Fruit fly (Drosophila melanogaster): ENCODE results near the gene CG31391.
A peak's percentile ranks its signal among the peaks of the same experiment; 100 is the strongest.

Gene CG31391

DNA sequence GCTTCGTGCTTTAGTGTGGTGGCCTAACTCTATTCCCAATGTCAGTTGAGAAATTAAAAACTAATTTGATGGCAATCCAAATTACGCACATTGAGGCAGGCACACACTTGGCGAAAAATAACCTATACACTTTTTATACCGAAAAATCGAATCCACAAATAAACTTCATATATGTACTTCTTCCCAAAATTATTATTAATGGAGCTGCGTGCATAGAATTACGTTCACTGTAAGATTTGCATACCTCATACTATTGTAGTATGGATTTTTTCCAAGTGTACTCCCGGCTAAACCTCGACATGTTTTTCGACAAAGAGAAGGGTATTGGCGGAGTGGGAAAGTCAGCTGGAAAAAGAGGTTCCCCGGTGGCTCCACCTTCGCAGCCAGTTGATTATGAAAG lies 20.6 kb downstream of the CG31391 start (continued):
- TF ChIP-seq CG17328 (GFP tag; IDR thresholded peaks at IDR 0.05) (peak; percentile 60), CG6813 (GFP tag; optimal IDR thresholded peaks at IDR 0.05) (peak; percentile 34), CG15514 (GFP tag; optimal IDR thresholded peaks at IDR 0.05) (no peak), CG1233 (GFP tag; optimal IDR thresholded peaks at IDR 0.05) (peak; percentile 53), nau (GFP tag; optimal IDR thresholded peaks at IDR 0.05) (peak; percentile 68), CG12769 (tag; optimal IDR thresholded peaks at IDR 0.05) (peak; percentile 62), CG5953 (GFP tag; IDR thresholded peaks at IDR 0.05) (peak; percentile 51), CG11398 (GFP tag; optimal IDR thresholded peaks at IDR 0.05) (peak; percentile 44), Bteb2 (GFP tag; optimal IDR thresholded peaks at IDR 0.05) (peak; percentile 9), salm (tag; optimal IDR thresholded peaks at IDR 0.05) (peak; percentile 51), MTF-1 (GFP tag; optimal IDR thresholded peaks at IDR 0.05; ENCODE audit: borderline replicate concordance) (peak; percentile 10), CG7928 (GFP tag; optimal IDR thresholded peaks at IDR 0.05) (no peak), disco-r (GFP tag; optimal IDR thresholded peaks at IDR 0.05) (no peak), emc (GFP tag; optimal IDR thresholded peaks at IDR 0.05) (no peak), CG11723 (GFP tag; optimal IDR thresholded peaks at IDR 0.05) (peak; percentile 34), CG12391 (tag; optimal IDR thresholded peaks at IDR 0.05) (peak; percentile 64), Awh (GFP tag; IDR thresholded peaks at IDR 0.05) (peak; percentile 82), CG7963 (GFP tag; IDR thresholded peaks at IDR 0.05; ENCODE audit: partially characterized antibody) (no peak), E2f1 (GFP tag; IDR thresholded peaks at IDR 0.05) (peak; percentile 54; the same call in 1 of the 2 replicates), CG17802 (tag; optimal IDR thresholded peaks at IDR 0.05) (peak; percentile 41), E2f2 (GFP tag; IDR thresholded peaks at IDR 0.05) (peak; percentile 48), gro (GFP tag; optimal IDR thresholded peaks at IDR 0.05) (no peak), CG31365 (tag; optimal IDR thresholded peaks at IDR 0.05) (peak; percentile 41), sr (GFP tag; IDR thresholded peaks at IDR 0.05) (peak; percentile 35; the same call in 1 of the 3 replicates), CrebB (tag; optimal IDR thresholded peaks at IDR 0.05) (peak; percentile 5), CG2889 (GFP tag; IDR thresholded peaks at IDR 0.05) (0 out of 3 replicates have a peak, but pooled peaks have one; percentile 14), amos (GFP tag; IDR thresholded peaks at IDR 0.05; ENCODE audit: partially characterized antibody) (no peak), B-H1 (GFP tag; IDR thresholded peaks at IDR 0.05) (peak; percentile 48; the same call in 2 of the 3 replicates), sim (GFP tag; IDR thresholded peaks at IDR 0.05) (no peak), danr (GFP tag; IDR thresholded peaks at IDR 0.05) (peak; percentile 40; the same call in 1 of the 2 replicates), CG4730 (GFP tag; IDR thresholded peaks at IDR 0.05) (peak; percentile 52; the same call in 1 of the 2 replicates), Ssrp (tag; optimal IDR thresholded peaks at IDR 0.05) (peak; percentile 69), CG18476 (GFP tag; optimal IDR thresholded peaks at IDR 0.05) (no peak), Hr51 (GFP tag; optimal IDR thresholded peaks at IDR 0.05) (peak in 1 of 2 experiments; percentile 83), knrl (GFP tag; IDR thresholded peaks at IDR 0.05; ENCODE audit: partially characterized antibody) (no peak), Sin3A (optimal IDR thresholded peaks at IDR 0.05) (no peak), CG14014 (GFP tag; IDR thresholded peaks at IDR 0.05) (peak; percentile 70), CG18619 (GFP tag; optimal IDR thresholded peaks at IDR 0.05) (peak; percentile 32), CG17359 (tag; optimal IDR thresholded peaks at IDR 0.05) (peak; percentile 88), pum (GFP tag; optimal IDR thresholded peaks at IDR 0.05) (peak; percentile 68), Camta (GFP tag; optimal IDR thresholded peaks at IDR 0.05) (peak; percentile 56), ato (GFP tag; IDR thresholded peaks at IDR 0.05; ENCODE audit: partially characterized antibody) (no peak), CG14441 (GFP tag; IDR thresholded peaks at IDR 0.05) (peak; percentile 81), phol (tag; optimal IDR thresholded peaks at IDR 0.05) (peak; percentile 80), CG3838 (GFP tag; optimal IDR thresholded peaks at IDR 0.05) (no peak), Ptx1 (GFP tag; IDR thresholded peaks at IDR 0.05) (peak; percentile 83), CG4617 (GFP tag; optimal IDR thresholded peaks at IDR 0.05; ENCODE audit: borderline replicate concordance) (no peak), Lhr (GFP tag; optimal IDR thresholded peaks at IDR 0.05) (no peak), zfh1 (GFP tag; IDR thresholded peaks at IDR 0.05) (peak; percentile 74), CG8359 (GFP tag; optimal IDR thresholded peaks at IDR 0.05; ENCODE audit: borderline replicate concordance) (no peak)

All from whole organism, embryonic.